Worm (Caenorhabditis elegans) whole organism, midembryonic: ENCODE data around the gene dab-1.

ENCODE experiments used
- T22C8.4 ChIP-seq: fragments of 200-800 bp; sonication (Bioruptor generic); IDR thresholded peaks from 2 replicates; pipeline ENCODE4 v1.3.6; 2022; ENCODE audit warnings: missing genetic modification characterization, missing compliant biosample characterization
- cog-1 ChIP-seq: sonication (generic microtip); optimal IDR thresholded peaks from 2 replicates; lab custom pipeline; 2016; ENCODE audit warnings: missing genetic modification characterization, missing compliant biosample characterization
- klf-2 ChIP-seq: fragments of 200-800 bp; sonication (Bioruptor generic); conservative IDR thresholded peaks from 2 replicates; pipeline ENCODE4 v1.3.6; 2022; ENCODE audit warnings: missing genetic modification reagents, missing genetic modification characterization, missing compliant biosample characterization
- med-1 ChIP-seq: sonication (generic microtip); optimal IDR thresholded peaks from 2 replicates; lab custom pipeline; 2017; ENCODE audit warnings: missing genetic modification characterization, mild to moderate bottlenecking, missing compliant biosample characterization, antibody characterized with exemption, missing genetic modification reagents; ENCODE audit not compliant: insufficient read depth
- ztf-29 ChIP-seq: fragments of 200-800 bp; sonication (Bioruptor generic); IDR thresholded peaks from 2 replicates; pipeline ENCODE4 v1.3.6; 2022; ENCODE audit warnings: missing genetic modification reagents, missing genetic modification characterization, missing compliant biosample characterization

DNA sequence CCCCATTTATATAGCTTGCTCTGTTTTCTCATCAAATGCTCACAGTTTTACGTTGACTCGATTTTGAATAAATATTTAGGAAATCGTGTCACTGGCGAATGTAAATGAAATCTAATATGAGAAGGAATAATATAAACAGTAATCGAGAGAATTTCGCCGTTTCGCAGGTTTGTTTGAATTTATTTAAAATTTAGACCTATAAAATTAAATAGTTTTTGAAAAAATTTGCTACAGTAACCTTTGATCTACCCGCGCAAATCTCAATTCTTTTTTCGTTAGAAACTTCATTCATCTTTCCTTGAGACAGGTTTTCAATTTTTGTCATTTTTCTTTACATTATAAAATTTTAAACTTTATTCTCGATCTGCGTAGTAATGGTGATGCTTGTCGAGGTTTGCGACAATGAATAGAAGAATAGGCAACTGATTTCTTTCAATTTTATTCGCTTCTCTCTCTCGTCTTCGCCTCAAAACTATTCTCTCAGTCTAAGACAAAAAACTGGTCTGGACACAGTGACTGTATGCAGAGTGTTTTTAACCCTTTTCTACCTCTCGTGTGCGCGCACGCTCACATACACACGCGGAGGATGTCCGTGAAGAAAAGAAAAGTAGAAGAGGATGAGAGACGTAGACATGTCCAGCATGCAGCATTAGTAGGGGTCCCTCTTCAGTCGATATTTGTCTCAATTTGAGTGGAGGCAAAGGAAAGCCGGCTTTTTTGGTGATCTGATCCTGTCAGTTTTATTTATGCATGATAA is at the start of gene dab-1:
- TF ChIP-seq med-1 (GFP tag; lab: Kevin White, UChicago) (no peak), T22C8.4 (no peak), cog-1 (no peak), ztf-29 (GFP tag; lab: Robert Waterston, UW) (no peak), klf-2 (GFP tag; lab: Robert Waterston, UW) (no peak)
